Fruit fly (Drosophila melanogaster) whole organism, embryonic: ENCODE data around the gene CG12012.

Experiments used
- Abd-B ChIP-seq: fragments of 200-800 bp; sonication (Bioruptor generic); optimal IDR thresholded peaks from 2 replicates; lab custom pipeline; 2018; ENCODE audit warnings: missing biosample characterization, mild to moderate bottlenecking, missing genetic modification characterization, moderate library complexity
- Atf6 ChIP-seq: fragments of 200-800 bp; sonication (Bioruptor generic); IDR thresholded peaks from 2 replicates; pipeline ENCODE4 v1.3.6; 2022; ENCODE audit warnings: missing biosample characterization, missing genetic modification characterization
- BtbVII ChIP-seq: fragments of 200-800 bp; sonication (Bioruptor generic); optimal IDR thresholded peaks from 3 replicates; lab custom pipeline; 2017; ENCODE audit warnings: missing biosample characterization, mild to moderate bottlenecking, missing genetic modification characterization
- CG10274 ChIP-seq: fragments of 200-800 bp; sonication (Bioruptor generic); optimal IDR thresholded peaks from 3 replicates; lab custom pipeline; 2017; ENCODE audit warnings: missing biosample characterization, mild to moderate bottlenecking, missing genetic modification characterization
- CG10543 ChIP-seq: fragments of 200-800 bp; sonication (Bioruptor generic); optimal IDR thresholded peaks from 3 replicates; lab custom pipeline; 2017; ENCODE audit warnings: missing biosample characterization, mild to moderate bottlenecking, missing genetic modification characterization, moderate library complexity
- CG11093 ChIP-seq: fragments of 200-800 bp; sonication (Bioruptor generic); IDR thresholded peaks from 3 replicates; pipeline ENCODE4 v1.3.6; 2022; ENCODE audit warnings: missing biosample characterization, missing genetic modification characterization
- CG12155 ChIP-seq: fragments of 200-800 bp; sonication (Bioruptor generic); optimal IDR thresholded peaks from 3 replicates; lab custom pipeline; 2016; ENCODE audit warnings: missing biosample characterization, missing genetic modification characterization
- CG12769 ChIP-seq: fragments of 200-800 bp; sonication (Bioruptor generic); optimal IDR thresholded peaks from 2 replicates; lab custom pipeline; 2019; ENCODE audit warnings: missing biosample characterization, mild to moderate bottlenecking, missing genetic modification characterization, moderate library complexity
- CG13296 ChIP-seq: fragments of 200-800 bp; sonication (Bioruptor generic); optimal IDR thresholded peaks from 3 replicates; lab custom pipeline; 2018; ENCODE audit warnings: missing biosample characterization, mild to moderate bottlenecking, missing genetic modification characterization
- CG2678 ChIP-seq: fragments of 200-800 bp; sonication (Bioruptor generic); optimal IDR thresholded peaks from 3 replicates; lab custom pipeline; 2019; ENCODE audit warnings: missing biosample characterization, mild to moderate bottlenecking, missing genetic modification characterization, moderate library complexity
- CG31388 ChIP-seq: fragments of 200-800 bp; sonication (Bioruptor generic); optimal IDR thresholded peaks from 2 replicates; lab custom pipeline; 2016; ENCODE audit warnings: missing biosample characterization, missing genetic modification characterization
- CG3281 ChIP-seq: fragments of 200-800 bp; sonication (Bioruptor generic); optimal IDR thresholded peaks from 3 replicates; lab custom pipeline; 2017; ENCODE audit warnings: missing biosample characterization, mild to moderate bottlenecking, missing genetic modification characterization
- CG5180 ChIP-seq: fragments of 200-800 bp; sonication (Bioruptor generic); optimal IDR thresholded peaks from 3 replicates; lab custom pipeline; 2017; ENCODE audit warnings: missing biosample characterization, missing genetic modification characterization, mild to moderate bottlenecking, moderate library complexity, missing genetic modification reagents
- CrebB ChIP-seq: fragments of 200-800 bp; sonication (Bioruptor generic); optimal IDR thresholded peaks from 3 replicates; lab custom pipeline; 2018; ENCODE audit warnings: missing biosample characterization, mild to moderate bottlenecking, missing genetic modification characterization
- Fer1 ChIP-seq: fragments of 200-800 bp; sonication (Bioruptor generic); optimal IDR thresholded peaks from 2 replicates; lab custom pipeline; 2017; ENCODE audit warnings: missing biosample characterization, mild to moderate bottlenecking, missing genetic modification characterization
- GATAe ChIP-seq: fragments of 200-800 bp; sonication (Bioruptor generic); conservative IDR thresholded peaks from 2 replicates; pipeline ENCODE4 v1.3.6; 2022; ENCODE audit warnings: missing biosample characterization, missing genetic modification characterization
- Max ChIP-seq: fragments of 200-800 bp; sonication (Bioruptor generic); optimal IDR thresholded peaks from 2 replicates; lab custom pipeline; 2016; ENCODE audit warnings: missing biosample characterization, mild to moderate bottlenecking, missing genetic modification characterization
- NC2β ChIP-seq: fragments of 200-800 bp; sonication (Bioruptor generic); optimal IDR thresholded peaks from 2 replicates; lab custom pipeline; 2016; ENCODE audit warnings: missing biosample characterization, missing genetic modification characterization
- Neu2 ChIP-seq: fragments of 200-800 bp; sonication (Bioruptor generic); optimal IDR thresholded peaks from 3 replicates; lab custom pipeline; 2016; ENCODE audit warnings: missing biosample characterization, missing genetic modification characterization, borderline replicate concordance
- Nf-YB ChIP-seq: fragments of 200-800 bp; sonication (Bioruptor generic); optimal IDR thresholded peaks from 3 replicates; lab custom pipeline; 2019; ENCODE audit warnings: missing biosample characterization, mild to moderate bottlenecking, missing genetic modification characterization, moderate library complexity
- Nf-YC ChIP-seq: fragments of 200-800 bp; optimal IDR thresholded peaks from 3 replicates; lab custom pipeline; 2019; ENCODE audit warnings: missing biosample characterization, mild to moderate bottlenecking, missing genetic modification characterization, moderate library complexity
- Ptx1 ChIP-seq: fragments of 200-800 bp; sonication (Bioruptor generic); IDR thresholded peaks from 2 replicates; pipeline ENCODE4 v1.3.6; 2022; ENCODE audit warnings: missing biosample characterization, missing genetic modification characterization
- Sin3A ChIP-seq: fragments of >200 bp; optimal IDR thresholded peaks from 2 replicates; lab custom pipeline; 2018
- Sox100B ChIP-seq: fragments of 200-800 bp; sonication (Bioruptor generic); optimal IDR thresholded peaks from 3 replicates; lab custom pipeline; 2018; ENCODE audit warnings: missing biosample characterization, mild to moderate bottlenecking, missing genetic modification characterization
- Xrp1 ChIP-seq: fragments of 200-800 bp; sonication (Bioruptor generic); IDR thresholded peaks from 2 replicates; pipeline ENCODE4 v1.3.6; 2022; ENCODE audit warnings: missing biosample characterization, missing genetic modification characterization
- bigmax ChIP-seq: fragments of 200-800 bp; sonication (Bioruptor generic); optimal IDR thresholded peaks from 2 replicates; lab custom pipeline; 2018; ENCODE audit warnings: missing biosample characterization, mild to moderate bottlenecking, missing genetic modification characterization
- bowl ChIP-seq: fragments of 200-800 bp; sonication (Bioruptor generic); IDR thresholded peaks from 2 replicates; pipeline ENCODE4 v1.3.6; 2022; ENCODE audit warnings: missing biosample characterization, missing genetic modification characterization
- chinmo ChIP-seq: fragments of 200-800 bp; sonication (Bioruptor generic); IDR thresholded peaks from 4 replicates; pipeline ENCODE4 v1.3.6; 2022; ENCODE audit warnings: missing biosample characterization, missing genetic modification characterization; ENCODE audit not compliant: partially characterized antibody
- cwo ChIP-seq: fragments of 200-800 bp; sonication (Bioruptor generic); optimal IDR thresholded peaks from 3 replicates; lab custom pipeline; 2017; ENCODE audit warnings: missing biosample characterization, missing genetic modification characterization, mild to moderate bottlenecking, moderate library complexity, missing genetic modification reagents
- esg ChIP-seq: fragments of 200-800 bp; sonication (Bioruptor generic); conservative IDR thresholded peaks from 2 replicates; pipeline ENCODE4 v1.3.6; 2022; ENCODE audit warnings: missing biosample characterization, missing genetic modification characterization
- exex ChIP-seq: fragments of 200-800 bp; sonication (Bioruptor generic); optimal IDR thresholded peaks from 4 replicates; lab custom pipeline; 2018; ENCODE audit warnings: missing biosample characterization, mild to moderate bottlenecking, missing genetic modification characterization, moderate library complexity
- lab ChIP-seq: fragments of 200-800 bp; sonication (Bioruptor generic); optimal IDR thresholded peaks from 3 replicates; lab custom pipeline; 2017; ENCODE audit warnings: missing biosample characterization, missing genetic modification characterization, mild to moderate bottlenecking, moderate library complexity, missing genetic modification reagents
- repo ChIP-seq: fragments of 200-800 bp; sonication (Bioruptor generic); optimal IDR thresholded peaks from 2 replicates; lab custom pipeline; 2016; ENCODE audit warnings: missing biosample characterization, missing genetic modification characterization
- sd ChIP-seq: fragments of 200-800 bp; sonication (Bioruptor generic); optimal IDR thresholded peaks from 3 replicates; lab custom pipeline; 2018; ENCODE audit warnings: missing biosample characterization, mild to moderate bottlenecking, missing genetic modification characterization, moderate library complexity
- sens ChIP-seq: fragments of 200-800 bp; sonication (Bioruptor generic); peaks from one replicate; lab custom pipeline; 2016; ENCODE audit warnings: missing biosample characterization, missing genetic modification characterization
- seq ChIP-seq: fragments of 200-800 bp; sonication (Bioruptor generic); IDR thresholded peaks from 2 replicates; pipeline ENCODE4 v1.3.6; 2022; ENCODE audit warnings: missing biosample characterization, missing genetic modification characterization
- sug ChIP-seq: fragments of 200-800 bp; optimal IDR thresholded peaks from 2 replicates; lab custom pipeline; 2019; ENCODE audit warnings: missing biosample characterization, mild to moderate bottlenecking, missing genetic modification characterization, moderate library complexity
- tin ChIP-seq: fragments of 200-800 bp; sonication (Bioruptor generic); optimal IDR thresholded peaks from 3 replicates; lab custom pipeline; 2016; ENCODE audit warnings: missing biosample characterization, missing genetic modification characterization
- tio ChIP-seq: fragments of 200-800 bp; sonication (Bioruptor generic); optimal IDR thresholded peaks from 2 replicates; lab custom pipeline; 2017; ENCODE audit warnings: missing biosample characterization, missing genetic modification characterization, inconsistent platforms
- twi ChIP-seq: fragments of 200-800 bp; optimal IDR thresholded peaks from 2 replicates; lab custom pipeline; 2019; ENCODE audit warnings: missing biosample characterization, mild to moderate bottlenecking, missing genetic modification characterization, moderate library complexity

Gene CG12012

dm6 chr3L:3346294-3346693 is 30.3 kb upstream of the CG12012 start (continued):
- peak; percentile 13 for TF ChIP-seq CG3281
- TF ChIP-seq cwo (GFP tag; lab: Kevin White, UChicago) = peak; percentile 59
- peak; percentile 43 for TF ChIP-seq CG12769 (tag; lab: Kevin White, UChicago)
- TF ChIP-seq CG12155 (GFP tag; lab: Kevin White, UChicago) = no peak
- TF ChIP-seq bowl (GFP tag; lab: Robert Waterston, UW) = no peak
- no peak for TF ChIP-seq Sin3A (lab: Kevin White, UChicago)
- no peak for TF ChIP-seq Max (GFP tag; lab: Kevin White, UChicago)

dm6 chr3L:3348956-3349824 is 27.4 kb upstream of the CG12012 start:
- TF ChIP-seq sens (GFP tag; lab: Kevin White, UChicago) = peak; percentile 8
- no peak for TF ChIP-seq CG11093 (GFP tag; lab: Robert Waterston, UW)
- TF ChIP-seq chinmo (GFP tag; lab: Robert Waterston, UW) = 0 out of 4 replicates have a peak, but pooled peaks have one; percentile 21
- peak; percentile 96 for TF ChIP-seq sd
- TF ChIP-seq CrebB (tag; lab: Kevin White, UChicago) = peak; percentile 1
- peak; percentile 36; the same call in 1 of the 2 replicates for TF ChIP-seq Atf6 (GFP tag; lab: Robert Waterston, UW)
- TF ChIP-seq sug (tag; lab: Kevin White, UChicago) = peak; percentile 35
- no peak for TF ChIP-seq tio
- TF ChIP-seq Neu2 = no peak
- peak; percentile 53 for TF ChIP-seq GATAe
- TF ChIP-seq Nf-YB (GFP tag; lab: Kevin White, UChicago) = peak; percentile 61
- peak; percentile 5 for TF ChIP-seq CG13296 (GFP tag; lab: Kevin White, UChicago)
- no peak for TF ChIP-seq CG5180 (GFP tag; lab: Kevin White, UChicago)
- TF ChIP-seq CG2678 (tag; lab: Kevin White, UChicago) = peak; percentile 22
- no peak for TF ChIP-seq NC2β (GFP tag; lab: Kevin White, UChicago)
- peak; percentile 27 for TF ChIP-seq BtbVII (GFP tag; lab: Kevin White, UChicago)
- no peak for TF ChIP-seq repo (GFP tag; lab: Kevin White, UChicago)
- TF ChIP-seq tin (GFP tag; lab: Kevin White, UChicago) = no peak
- TF ChIP-seq bigmax = no peak
- TF ChIP-seq Abd-B (GFP tag; lab: Kevin White, UChicago) = no peak
- peak; percentile 94 for TF ChIP-seq exex (tag; lab: Kevin White, UChicago)
- peak; percentile 95 for TF ChIP-seq twi (tag; lab: Kevin White, UChicago)
- TF ChIP-seq seq = no peak
- TF ChIP-seq esg (GFP tag; lab: Robert Waterston, UW) = no peak
- TF ChIP-seq Fer1 = peak; percentile 17
- TF ChIP-seq CG31388 = no peak
- 0 out of 2 replicates have a peak, but pooled peaks have one; percentile 13 for TF ChIP-seq Xrp1 (GFP tag; lab: Robert Waterston, UW)
- TF ChIP-seq Sox100B = no peak
- no peak for TF ChIP-seq Ptx1 (GFP tag; lab: Robert Waterston, UW)
- no peak for TF ChIP-seq CG10274 (GFP tag; lab: Kevin White, UChicago)
- peak; percentile 48 for TF ChIP-seq CG10543 (GFP tag; lab: Kevin White, UChicago)
- TF ChIP-seq Nf-YC (tag; lab: Kevin White, UChicago) = peak; percentile 69
- TF ChIP-seq lab (GFP tag; lab: Kevin White, UChicago) = peak; percentile 12
